Fruit fly (Drosophila melanogaster) whole organism, adult: ENCODE measurements around the gene Hexo2.

Experiments
- CG12768 ChIP-seq: fragments of 200-800 bp; sonication (Bioruptor generic); optimal IDR thresholded peaks from 2 replicates; lab custom pipeline; 2017; ENCODE audit warnings: missing biosample characterization, missing genetic modification characterization, mild to moderate bottlenecking, moderate library complexity, missing genetic modification reagents
- CG1620 ChIP-seq: fragments of 200-800 bp; sonication (Bioruptor generic); optimal IDR thresholded peaks from 2 replicates; lab custom pipeline; 2016; ENCODE audit warnings: missing biosample characterization, missing genetic modification characterization
- CG5204 ChIP-seq: fragments of 200-800 bp; sonication (Bioruptor generic); optimal IDR thresholded peaks from 2 replicates; lab custom pipeline; 2016; ENCODE audit warnings: missing biosample characterization, missing genetic modification characterization
- CG7045 ChIP-seq: fragments of 200-800 bp; sonication (Bioruptor generic); optimal IDR thresholded peaks from 2 replicates; lab custom pipeline; 2017; ENCODE audit warnings: missing biosample characterization, mild to moderate bottlenecking, missing genetic modification characterization
- CG7101 ChIP-seq: fragments of 200-800 bp; sonication (Bioruptor generic); optimal IDR thresholded peaks from 2 replicates; lab custom pipeline; 2018; ENCODE audit warnings: missing biosample characterization, mild to moderate bottlenecking, missing genetic modification characterization, moderate library complexity
- Crg-1 ChIP-seq: fragments of 200-800 bp; sonication (Bioruptor generic); optimal IDR thresholded peaks from 2 replicates; lab custom pipeline; 2016; ENCODE audit warnings: missing biosample characterization, missing genetic modification characterization
- Mnt ChIP-seq: fragments of 200-800 bp; sonication (Bioruptor generic); optimal IDR thresholded peaks from 2 replicates; lab custom pipeline; 2016; ENCODE audit warnings: missing biosample characterization, mild to moderate bottlenecking, missing genetic modification characterization
- bab1 ChIP-seq: fragments of 200-800 bp; sonication (Bioruptor generic); optimal IDR thresholded peaks from 3 replicates; lab custom pipeline; 2019; ENCODE audit warnings: missing biosample characterization, mild to moderate bottlenecking, missing genetic modification characterization, moderate library complexity
- cic ChIP-seq: fragments of 200-800 bp; sonication (Bioruptor generic); optimal IDR thresholded peaks from 2 replicates; lab custom pipeline; 2017; ENCODE audit warnings: missing biosample characterization, mild to moderate bottlenecking, missing genetic modification characterization, moderate library complexity
- cnc ChIP-seq, 2 experiments: fragments of >200 bp; optimal IDR thresholded peaks; 2 replicates each; lab custom pipeline; 2017
- pad ChIP-seq: fragments of 200-800 bp; sonication (Bioruptor generic); optimal IDR thresholded peaks from 3 replicates; lab custom pipeline; 2017; ENCODE audit warnings: missing biosample characterization, missing genetic modification characterization, mild to moderate bottlenecking, moderate library complexity, missing genetic modification reagents
- tj ChIP-seq: fragments of 200-800 bp; sonication (Bioruptor generic); optimal IDR thresholded peaks from 3 replicates; lab custom pipeline; 2017; ENCODE audit warnings: missing biosample characterization, mild to moderate bottlenecking, missing genetic modification characterization, moderate library complexity
- toe ChIP-seq: fragments of 200-800 bp; sonication (Bioruptor generic); optimal IDR thresholded peaks from 2 replicates; lab custom pipeline; 2016; ENCODE audit warnings: missing biosample characterization, missing genetic modification characterization

DNA sequence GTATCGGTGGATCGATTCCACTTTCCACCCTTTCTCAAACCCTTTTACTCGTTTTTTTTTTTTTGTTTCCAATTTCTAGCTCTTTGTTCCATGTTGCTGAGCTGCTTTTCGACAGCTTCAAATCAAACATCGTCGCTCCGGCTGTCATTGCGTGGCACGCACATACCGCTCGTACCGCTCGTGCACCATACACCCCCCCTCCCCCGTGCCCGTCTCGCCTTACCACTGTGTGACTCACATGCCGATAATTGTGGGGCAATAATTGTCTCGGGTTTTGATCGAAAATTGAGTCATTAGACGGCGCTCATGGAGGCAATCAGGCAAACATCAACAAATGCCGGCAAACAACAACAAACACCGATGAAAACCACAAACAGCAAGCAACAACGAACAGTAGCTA is 44.3 kb downstream of the Hexo2 start:
- TF ChIP-seq cnc (optimal IDR thresholded peaks at IDR 0.05; lab: Kevin White, UChicago), result no peak
- TF ChIP-seq pad (GFP tag; lab: Kevin White, UChicago), result no peak
- TF ChIP-seq bab1 (GFP tag; lab: Kevin White, UChicago), result no peak
- no peak for TF ChIP-seq CG7045 (GFP tag; lab: Kevin White, UChicago)
- no peak for TF ChIP-seq CG5204 (GFP tag; lab: Kevin White, UChicago)
- no peak for TF ChIP-seq CG1620 (GFP tag; lab: Kevin White, UChicago)
- no peak for TF ChIP-seq CG7101 (tag; lab: Kevin White, UChicago)
- no peak for TF ChIP-seq Crg-1 (GFP tag; lab: Kevin White, UChicago)
- no peak for TF ChIP-seq tj (GFP tag; lab: Kevin White, UChicago)
- no peak for TF ChIP-seq toe (GFP tag; lab: Kevin White, UChicago)
- no peak for TF ChIP-seq Mnt
- no peak for TF ChIP-seq cic (GFP tag; lab: Kevin White, UChicago)
- TF ChIP-seq CG12768, result no peak
